Worm (Caenorhabditis elegans) whole organism, L2 larva: Measurements from ENCODE around the gene F15E6.9.

Experiments used
- aly-2 ChIP-seq: fragments of 150-350 bp; optimal IDR thresholded peaks from 2 replicates; lab custom pipeline; 2014; ENCODE audit warnings: missing biosample characterization, missing genetic modification characterization
- crh-2 ChIP-seq: sonication (generic microtip); optimal IDR thresholded peaks from 2 replicates; lab custom pipeline; 2017; ENCODE audit warnings: missing biosample characterization, missing genetic modification characterization
- lin-11 ChIP-seq: fragments of 150-350 bp; sonication (generic microtip); optimal IDR thresholded peaks from 2 replicates; lab custom pipeline; 2014; ENCODE audit warnings: missing biosample characterization, missing genetic modification characterization, inconsistent platforms, mixed read lengths
- unc-39 ChIP-seq: fragments of 150-350 bp; optimal IDR thresholded peaks from 2 replicates; lab custom pipeline; 2014; ENCODE audit warnings: missing biosample characterization, missing genetic modification characterization
- ztf-11 ChIP-seq: sonication (generic microtip); optimal IDR thresholded peaks from 2 replicates; lab custom pipeline; 2017; ENCODE audit warnings: missing biosample characterization, missing genetic modification characterization

Gene F15E6.9

ce11 chrIV:4244510-4244909 lies 54.4 kb downstream of the F15E6.9 start, which contains the start of gene col-34:
col-34 (minus strand) TSS chrIV:4244610.
- TF ChIP-seq ztf-11 (no peak), lin-11 (tag; lab: Kevin White, UChicago) (no peak), unc-39 (no peak), crh-2 (tag; lab: Kevin White, UChicago) (no peak)

- TF ChIP-seq aly-2 = no peak
These were observed 55.0 kb downstream of the F15E6.9 start for ce11 chrIV:4243830-4244406.
